Worm (Caenorhabditis elegans) whole organism, mixed stage, embryonic: Measurements from ENCODE around the gene spp-31.

Experiments used
- lin-13 ChIP-seq: fragments of 150-350 bp; optimal IDR thresholded peaks from 2 replicates; lab custom pipeline; 2014; ENCODE audit warnings: missing biosample characterization, missing genetic modification characterization
- nhr-28 ChIP-seq: fragments of 150-350 bp; optimal IDR thresholded peaks from 2 replicates; lab custom pipeline; 2014; ENCODE audit warnings: missing biosample characterization, missing genetic modification characterization
- nhr-76 ChIP-seq: sonication (generic microtip); optimal IDR thresholded peaks from 2 replicates; lab custom pipeline; 2017; ENCODE audit warnings: missing biosample characterization, missing genetic modification characterization
- sem-2 ChIP-seq: fragments of 200-800 bp; sonication (Bioruptor generic); optimal IDR thresholded peaks from 2 replicates; lab custom pipeline; 2018; ENCODE audit warnings: mild to moderate bottlenecking, missing genetic modification characterization, missing compliant biosample characterization
- snpc-4 ChIP-seq: fragments of 150-350 bp; optimal IDR thresholded peaks from 2 replicates; lab custom pipeline; 2014; ENCODE audit warnings: missing biosample characterization, missing genetic modification characterization
- unc-120 ChIP-seq: sonication (generic microtip); optimal IDR thresholded peaks from 2 replicates; lab custom pipeline; 2017; ENCODE audit warnings: missing genetic modification characterization, missing compliant biosample characterization; ENCODE audit not compliant: poor library complexity, severe bottlenecking

spp-31 gene

ce11 chrIV:1456775-1457174, 50.4 kb downstream of the spp-31 start, which contains the start of gene nadk-1:
nadk-1 (plus strand) TSS chrIV:1457075.
- TF ChIP-seq sem-2 (GFP tag; lab: Kevin White, UChicago) (no peak), snpc-4 (tag; lab: Kevin White, UChicago) (no peak), unc-120 (tag; lab: Kevin White, UChicago) (no peak), nhr-76 (tag; lab: Kevin White, UChicago) (no peak), lin-13 (tag; lab: Kevin White, UChicago) (no peak), nhr-28 (tag; lab: Kevin White, UChicago) (no peak)
